Worm (Caenorhabditis elegans) whole organism, L2 larva: Measurements from ENCODE around the gene srz-37.

Source experiments
- C34F6.9 ChIP-seq: fragments of 150-350 bp; optimal IDR thresholded peaks from 2 replicates; lab custom pipeline; 2014; ENCODE audit warnings: missing biosample characterization, missing genetic modification characterization
- ZK546.5 ChIP-seq: sonication (generic microtip); optimal IDR thresholded peaks from 2 replicates; lab custom pipeline; 2017; ENCODE audit warnings: missing biosample characterization, missing genetic modification characterization
- alr-1 ChIP-seq: fragments of 150-350 bp; optimal IDR thresholded peaks from 2 replicates; lab custom pipeline; 2014; ENCODE audit warnings: missing biosample characterization, missing genetic modification characterization
- aly-2 ChIP-seq: fragments of 150-350 bp; optimal IDR thresholded peaks from 2 replicates; lab custom pipeline; 2014; ENCODE audit warnings: missing biosample characterization, missing genetic modification characterization
- blmp-1 ChIP-seq: sonication (generic microtip); optimal IDR thresholded peaks from 2 replicates; lab custom pipeline; 2017; ENCODE audit warnings: missing genetic modification characterization, mild to moderate bottlenecking, missing compliant biosample characterization, antibody characterized with exemption, moderate library complexity; ENCODE audit not compliant: insufficient read depth
- ceh-16 ChIP-seq: fragments of 150-350 bp; optimal IDR thresholded peaks from 2 replicates; lab custom pipeline; 2014; ENCODE audit warnings: missing biosample characterization, missing genetic modification characterization
- ceh-82 ChIP-seq: fragments of 150-350 bp; optimal IDR thresholded peaks from 2 replicates; lab custom pipeline; 2014; ENCODE audit warnings: missing biosample characterization, missing genetic modification characterization
- dmd-4 ChIP-seq: sonication (generic microtip); optimal IDR thresholded peaks from 2 replicates; lab custom pipeline; 2017; ENCODE audit warnings: missing biosample characterization, missing genetic modification characterization
- egl-27 ChIP-seq: sonication (generic microtip); optimal IDR thresholded peaks from 3 replicates; lab custom pipeline; 2017; ENCODE audit warnings: missing biosample characterization, missing genetic modification reagents, missing genetic modification characterization
- elt-1 ChIP-seq: fragments of 150-350 bp; optimal IDR thresholded peaks from 2 replicates; lab custom pipeline; 2014; ENCODE audit warnings: missing biosample characterization, missing genetic modification characterization
- elt-3 ChIP-seq: sonication (generic microtip); optimal IDR thresholded peaks from 2 replicates; lab custom pipeline; 2017; ENCODE audit warnings: missing biosample characterization, missing genetic modification characterization
- lin-11 ChIP-seq: fragments of 150-350 bp; sonication (generic microtip); optimal IDR thresholded peaks from 2 replicates; lab custom pipeline; 2014; ENCODE audit warnings: missing biosample characterization, missing genetic modification characterization, inconsistent platforms, mixed read lengths
- lin-13 ChIP-seq: fragments of 150-350 bp; optimal IDR thresholded peaks from 2 replicates; lab custom pipeline; 2014; ENCODE audit warnings: missing biosample characterization, missing genetic modification reagents, missing genetic modification characterization
- lin-39 ChIP-seq: fragments of 150-350 bp; optimal IDR thresholded peaks from 2 replicates; lab custom pipeline; 2014; ENCODE audit warnings: missing biosample characterization, missing genetic modification reagents, missing genetic modification characterization
- mbf-1 ChIP-seq: sonication (generic microtip); optimal IDR thresholded peaks from 2 replicates; lab custom pipeline; 2017; ENCODE audit warnings: missing biosample characterization, missing genetic modification characterization
- mdl-1 ChIP-seq, 2 experiments: fragments of 150-350 bp in 1 of 2; sonication (generic microtip) in 1 of 2; optimal IDR thresholded peaks; 2 replicates each; lab custom pipeline; 2017; ENCODE audit warnings: missing biosample characterization in 2 of 2, missing genetic modification characterization in 2 of 2
- nhr-10 ChIP-seq: sonication (generic microtip); optimal IDR thresholded peaks from 2 replicates; lab custom pipeline; 2017; ENCODE audit warnings: missing biosample characterization, missing genetic modification characterization
- nhr-12 ChIP-seq: fragments of 150-350 bp; optimal IDR thresholded peaks from 2 replicates; lab custom pipeline; 2014; ENCODE audit warnings: missing biosample characterization, missing genetic modification characterization
- nhr-129 ChIP-seq: fragments of 150-350 bp; optimal IDR thresholded peaks from 2 replicates; lab custom pipeline; 2014; ENCODE audit warnings: missing biosample characterization, missing genetic modification characterization
- nhr-21 ChIP-seq: fragments of 150-350 bp; optimal IDR thresholded peaks from 2 replicates; lab custom pipeline; 2014; ENCODE audit warnings: missing biosample characterization, missing genetic modification characterization
- nhr-237 ChIP-seq: fragments of 150-350 bp; optimal IDR thresholded peaks from 2 replicates; lab custom pipeline; 2014; ENCODE audit warnings: missing biosample characterization, missing genetic modification characterization
- nhr-25 ChIP-seq: fragments of 150-350 bp; sonication (generic microtip); optimal IDR thresholded peaks from 3 replicates; lab custom pipeline; 2014; ENCODE audit warnings: missing biosample characterization, missing genetic modification characterization
- nhr-6 ChIP-seq: fragments of 150-350 bp; optimal IDR thresholded peaks from 2 replicates; lab custom pipeline; 2014; ENCODE audit warnings: missing biosample characterization, missing genetic modification characterization
- nhr-77 ChIP-seq: fragments of 150-350 bp; optimal IDR thresholded peaks from 2 replicates; lab custom pipeline; 2014; ENCODE audit warnings: missing biosample characterization, missing genetic modification characterization
- sem-4 ChIP-seq: fragments of 150-350 bp; optimal IDR thresholded peaks from 2 replicates; lab custom pipeline; 2014; ENCODE audit warnings: missing biosample characterization, missing genetic modification reagents, missing genetic modification characterization
- skn-1 ChIP-seq: sonication (generic microtip); optimal IDR thresholded peaks from 2 replicates; lab custom pipeline; 2017; ENCODE audit warnings: missing biosample characterization, missing genetic modification characterization
- sma-3 ChIP-seq: sonication (generic microtip); optimal IDR thresholded peaks from 2 replicates; lab custom pipeline; 2016; ENCODE audit warnings: missing genetic modification reagents, missing genetic modification characterization, missing compliant biosample characterization
- unc-39 ChIP-seq: fragments of 150-350 bp; optimal IDR thresholded peaks from 2 replicates; lab custom pipeline; 2014; ENCODE audit warnings: missing biosample characterization, missing genetic modification characterization
- unc-62 ChIP-seq: fragments of 150-350 bp; optimal IDR thresholded peaks from 2 replicates; lab custom pipeline; 2014; ENCODE audit warnings: missing biosample characterization, missing genetic modification reagents, missing genetic modification characterization
- zag-1 ChIP-seq: fragments of 150-350 bp; optimal IDR thresholded peaks from 2 replicates; lab custom pipeline; 2014; ENCODE audit warnings: missing biosample characterization, missing genetic modification characterization
- ztf-1 ChIP-seq: fragments of 200-800 bp; sonication (Bioruptor generic); conservative IDR thresholded peaks from 2 replicates; pipeline ENCODE4 v1.3.6; 2022; ENCODE audit warnings: missing genetic modification characterization, missing compliant biosample characterization
- ztf-4 ChIP-seq: fragments of 150-350 bp; optimal IDR thresholded peaks from 2 replicates; lab custom pipeline; 2014; ENCODE audit warnings: missing biosample characterization, missing genetic modification characterization

srz-37 gene

DNA sequence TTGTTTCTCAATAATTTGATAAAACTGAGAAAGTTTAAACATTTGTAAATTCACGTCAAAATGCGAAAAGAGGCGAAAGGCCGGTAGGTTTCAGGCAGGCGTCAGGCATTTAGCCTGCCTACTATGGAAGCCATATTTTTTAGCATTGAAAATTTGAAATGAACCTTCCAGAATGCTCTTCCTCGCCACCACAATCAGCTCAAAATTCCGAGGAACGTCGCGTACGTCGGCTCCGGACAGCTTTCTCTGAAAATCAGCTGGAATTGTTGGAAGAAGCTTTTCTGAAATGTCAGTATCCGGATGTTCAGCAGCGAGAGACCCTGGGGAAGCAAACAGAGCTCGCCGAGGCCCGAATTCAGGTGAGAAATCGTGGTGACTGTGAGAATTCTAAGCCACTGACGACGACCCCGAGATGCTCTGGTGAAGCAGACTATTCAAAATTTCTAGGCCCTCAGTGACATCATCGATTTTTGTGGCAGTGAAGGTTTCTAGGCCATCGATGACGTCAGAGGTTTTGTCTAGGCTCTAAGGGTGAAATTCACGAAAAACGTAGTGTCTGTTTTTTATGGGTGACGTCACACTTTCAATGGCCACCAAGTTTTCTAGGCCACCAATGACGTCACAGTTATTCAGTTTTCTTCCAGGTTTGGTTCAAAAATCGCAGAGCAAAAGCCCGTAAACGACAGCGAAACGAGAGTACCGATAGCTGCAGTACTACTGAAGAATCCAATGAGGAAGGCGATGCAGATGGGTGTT, 20.5 kb upstream of the srz-37 start:
- TF ChIP-seq elt-3 (no peak), egl-27 (tag; lab: Kevin White, UChicago) (no peak), lin-39 (no peak), C34F6.9 (tag; lab: Kevin White, UChicago) (no peak), ZK546.5 (tag; lab: Kevin White, UChicago) (no peak)
- TF ChIP-seq, all 48 proteins: peak for 0

DNA sequence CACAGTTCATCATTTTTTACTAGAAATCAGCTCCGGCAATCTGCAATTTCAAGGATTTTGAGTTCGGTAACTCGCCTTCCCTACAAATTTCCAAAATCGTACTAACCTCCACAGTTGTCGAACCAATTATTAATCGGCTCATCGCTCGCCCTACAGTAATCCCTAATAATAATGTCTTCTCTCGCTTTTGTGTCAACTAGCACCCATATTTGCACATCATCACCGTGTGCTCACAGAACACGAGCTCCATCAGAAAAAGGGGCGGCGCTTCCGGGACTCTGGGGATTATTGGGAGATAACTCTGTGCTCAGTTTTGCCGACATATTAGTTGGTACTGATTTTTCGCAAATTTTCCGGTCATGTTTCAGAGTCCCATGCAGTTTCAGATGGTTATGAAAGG, 16.2 kb upstream of the srz-37 start, which contains the start of gene ceh-53:
Gene ceh-53, plus strand, starts transcription at position 301 of the 400 bp plus-strand sequence.
- TF ChIP-seq nhr-77 (tag; lab: Kevin White, UChicago): no peak
- no peak for TF ChIP-seq sem-4 (tag; lab: Kevin White, UChicago)
- no peak for TF ChIP-seq mdl-1 (tag; optimal IDR thresholded peaks at IDR 0.05; lab: Kevin White, UChicago)
- no peak for TF ChIP-seq nhr-10 (tag; lab: Kevin White, UChicago)
- TF ChIP-seq dmd-4 (tag; lab: Kevin White, UChicago): no peak
- no peak for TF ChIP-seq ztf-1 (GFP tag; lab: Robert Waterston, UW)
- TF ChIP-seq nhr-129 (tag; lab: Kevin White, UChicago): no peak
- no peak for TF ChIP-seq elt-1 (tag; lab: Kevin White, UChicago)
- TF ChIP-seq nhr-12 (tag; lab: Kevin White, UChicago): no peak
- TF ChIP-seq sma-3 (GFP tag; lab: Kevin White, UChicago): no peak
- no peak for TF ChIP-seq unc-39 (tag; lab: Kevin White, UChicago)
- no peak for TF ChIP-seq lin-11 (tag; lab: Kevin White, UChicago)
- TF ChIP-seq ceh-16 (tag; lab: Kevin White, UChicago): no peak
- TF ChIP-seq nhr-6 (tag; lab: Kevin White, UChicago): no peak
- TF ChIP-seq ztf-4 (tag; lab: Kevin White, UChicago): no peak
- TF ChIP-seq unc-62 (GFP tag; lab: Kevin White, UChicago): no peak

ce11 chrIV:3496358-3496757, 14.7 kb upstream of the srz-37 start, which contains the start of gene C09G12.17:
TSS of gene C09G12.17 (minus strand) at chrIV:3496458.
- TF ChIP-seq ztf-1 (GFP tag; lab: Robert Waterston, UW): no peak
- no peak for TF ChIP-seq nhr-77 (tag; lab: Kevin White, UChicago)
- TF ChIP-seq dmd-4 (tag; lab: Kevin White, UChicago): no peak
- no peak for TF ChIP-seq ceh-82 (tag; lab: Kevin White, UChicago)
- TF ChIP-seq skn-1 (tag; lab: Kevin White, UChicago): no peak
- TF ChIP-seq unc-39 (tag; lab: Kevin White, UChicago): no peak
- TF ChIP-seq lin-39: no peak

DNA sequence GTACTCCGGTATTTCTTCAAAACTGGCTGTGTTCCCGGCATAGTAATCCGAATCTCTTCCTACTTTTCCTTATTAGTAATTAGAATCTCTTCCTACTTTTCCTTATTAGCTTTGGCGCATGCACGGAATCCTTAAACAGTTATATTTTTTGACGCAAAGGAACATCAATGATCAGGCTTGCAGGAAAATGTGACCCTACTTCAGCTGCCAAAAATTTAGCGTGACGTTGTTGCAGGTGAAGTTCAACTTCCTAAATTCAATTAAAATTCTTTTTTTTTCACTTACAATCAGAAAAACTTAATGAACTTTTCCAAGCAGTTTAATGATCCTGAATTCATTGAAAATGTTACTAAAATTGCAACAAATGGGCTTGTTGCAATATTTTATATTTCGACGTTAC, 11.7 kb upstream of the srz-37 start, which contains the start of gene srz-79:
Gene srz-79, plus strand, starts transcription at position 301 of the 400 bp plus-strand sequence.
- no peak for TF ChIP-seq unc-62 (GFP tag; lab: Kevin White, UChicago)
- no peak for TF ChIP-seq C34F6.9 (tag; lab: Kevin White, UChicago)
- TF ChIP-seq ztf-1 (GFP tag; lab: Robert Waterston, UW): no peak
- no peak for TF ChIP-seq nhr-129 (tag; lab: Kevin White, UChicago)
- TF ChIP-seq elt-3: no peak
- TF ChIP-seq sma-3 (GFP tag; lab: Kevin White, UChicago): no peak
- TF ChIP-seq nhr-6 (tag; lab: Kevin White, UChicago): no peak
- TF ChIP-seq sem-4 (tag; lab: Kevin White, UChicago): no peak
- no peak for TF ChIP-seq blmp-1 (tag; lab: Kevin White, UChicago)
- TF ChIP-seq lin-11 (tag; lab: Kevin White, UChicago): no peak
- no peak for TF ChIP-seq zag-1 (tag; lab: Kevin White, UChicago)
- no peak for TF ChIP-seq aly-2
- no peak for TF ChIP-seq mbf-1 (tag; lab: Kevin White, UChicago)
- TF ChIP-seq lin-13 (GFP tag; lab: Kevin White, UChicago): no peak
- no peak for TF ChIP-seq nhr-21 (tag; lab: Kevin White, UChicago)
- TF ChIP-seq ztf-4 (tag; lab: Kevin White, UChicago): no peak
- TF ChIP-seq nhr-237 (tag; lab: Kevin White, UChicago): no peak
- no peak for TF ChIP-seq nhr-25 (tag; lab: Kevin White, UChicago)
- no peak for TF ChIP-seq nhr-10 (tag; lab: Kevin White, UChicago)
- TF ChIP-seq alr-1 (tag; lab: Kevin White, UChicago): no peak
